Worm (Caenorhabditis elegans): ENCODE results near the gene ndx-3.

DNA sequence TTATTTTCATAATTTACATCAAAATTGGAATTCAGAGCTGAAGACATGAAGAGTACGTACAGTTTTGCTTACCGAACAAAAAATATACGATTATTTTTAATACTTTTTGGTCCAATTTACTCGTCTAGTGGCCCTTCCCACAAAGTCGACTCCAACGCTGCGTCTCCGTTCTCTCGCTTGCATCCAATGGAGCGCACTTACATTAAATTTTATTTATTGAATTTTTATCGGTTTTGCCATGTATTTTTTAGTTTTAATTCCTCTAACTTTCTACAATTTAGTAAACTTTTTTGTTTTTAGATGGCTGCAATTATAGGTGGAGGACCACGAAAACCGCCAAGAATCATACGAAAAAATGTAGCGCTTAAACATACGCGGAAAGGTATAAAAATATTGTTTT lies 17.9 kb upstream of the ndx-3 start, which contains the start of gene ZK546.5:
- no peak for TF ChIP-seq fkh-10 (GFP tag; optimal IDR thresholded peaks at IDR 0.05)
- no peak for TF ChIP-seq ahr-1 (tag; optimal IDR thresholded peaks at IDR 0.05)

All from whole organism, late embryonic.